Fruit fly (Drosophila melanogaster) whole organism, embryonic: Measurements from ENCODE around the gene sunn.
A peak's percentile ranks its signal among the peaks of the same experiment; 100 is the strongest.

Source experiments
- Atf3 ChIP-seq: fragments of 200-800 bp; sonication (Bioruptor generic); optimal IDR thresholded peaks from 3 replicates; lab custom pipeline; 2016; ENCODE audit warnings: missing biosample characterization, missing genetic modification characterization
- BEAF-32 ChIP-seq: fragments of 200-800 bp; sonication (Bioruptor generic); optimal IDR thresholded peaks from 3 replicates; lab custom pipeline; 2017; ENCODE audit warnings: missing biosample characterization, missing genetic modification characterization, mild to moderate bottlenecking, moderate library complexity, missing genetic modification reagents
- Bgb ChIP-seq: fragments of 200-800 bp; sonication (Bioruptor generic); IDR thresholded peaks from 2 replicates; pipeline ENCODE4 v1.3.6; 2022; ENCODE audit warnings: missing biosample characterization, missing genetic modification characterization; ENCODE audit not compliant: partially characterized antibody
- CG10147 ChIP-seq: fragments of 200-800 bp; sonication (Bioruptor generic); optimal IDR thresholded peaks from 2 replicates; lab custom pipeline; 2019; ENCODE audit warnings: missing biosample characterization, mild to moderate bottlenecking, missing genetic modification characterization, moderate library complexity
- CG10565 ChIP-seq: fragments of 200-800 bp; sonication (Bioruptor generic); optimal IDR thresholded peaks from 3 replicates; lab custom pipeline; 2016; ENCODE audit warnings: missing biosample characterization, mild to moderate bottlenecking, missing genetic modification characterization
- CG10959 ChIP-seq: fragments of 200-800 bp; sonication (Bioruptor generic); IDR thresholded peaks from 2 replicates; pipeline ENCODE4 v1.3.6; 2022; ENCODE audit warnings: missing biosample characterization, missing genetic modification characterization
- CG11723 ChIP-seq: fragments of 200-800 bp; sonication (Bioruptor generic); optimal IDR thresholded peaks from 2 replicates; lab custom pipeline; 2017; ENCODE audit warnings: missing biosample characterization, mild to moderate bottlenecking, missing genetic modification characterization
- CG12744 ChIP-seq: fragments of 200-800 bp; sonication (Bioruptor generic); optimal IDR thresholded peaks from 2 replicates; lab custom pipeline; 2016; ENCODE audit warnings: missing biosample characterization, missing genetic modification characterization
- CG12942 ChIP-seq: fragments of 200-800 bp; sonication (Bioruptor generic); optimal IDR thresholded peaks from 3 replicates; lab custom pipeline; 2016; ENCODE audit warnings: missing biosample characterization, missing genetic modification characterization
- CG15479 ChIP-seq: fragments of 200-800 bp; sonication (Bioruptor generic); optimal IDR thresholded peaks from 3 replicates; lab custom pipeline; 2019; ENCODE audit warnings: missing biosample characterization, mild to moderate bottlenecking, missing genetic modification characterization, moderate library complexity
- CG17328 ChIP-seq: fragments of 200-800 bp; sonication (Bioruptor generic); IDR thresholded peaks from 2 replicates; pipeline ENCODE4 v1.3.6; 2022; ENCODE audit warnings: missing biosample characterization, missing genetic modification characterization
- CG1792 ChIP-seq: fragments of 200-800 bp; sonication (Bioruptor generic); optimal IDR thresholded peaks from 2 replicates; lab custom pipeline; 2016; ENCODE audit warnings: missing biosample characterization, missing genetic modification characterization
- CG2120 ChIP-seq: fragments of 200-800 bp; sonication (Bioruptor generic); optimal IDR thresholded peaks from 3 replicates; lab custom pipeline; 2016; ENCODE audit warnings: missing biosample characterization, missing genetic modification characterization
- CG30403 ChIP-seq: fragments of 200-800 bp; sonication (Bioruptor generic); optimal IDR thresholded peaks from 3 replicates; lab custom pipeline; 2016; ENCODE audit warnings: missing biosample characterization, missing genetic modification characterization
- CG31441 ChIP-seq: fragments of 200-800 bp; sonication (Bioruptor generic); IDR thresholded peaks from 2 replicates; pipeline ENCODE4 v1.3.6; 2022; ENCODE audit warnings: missing biosample characterization, missing genetic modification characterization
- CG3726 ChIP-seq: fragments of 200-800 bp; sonication (Bioruptor generic); IDR thresholded peaks from 3 replicates; pipeline ENCODE4, ENCODE4 v1.3.6; 2022; ENCODE audit warnings: missing biosample characterization, missing genetic modification characterization
- CG3995 ChIP-seq: fragments of 200-800 bp; sonication (Bioruptor generic); optimal IDR thresholded peaks from 3 replicates; lab custom pipeline; 2016; ENCODE audit warnings: missing biosample characterization, missing genetic modification characterization
- CG4282 ChIP-seq: fragments of 200-800 bp; sonication (Bioruptor generic); optimal IDR thresholded peaks from 2 replicates; lab custom pipeline; 2016; ENCODE audit warnings: missing biosample characterization, missing genetic modification characterization
- CG5245 ChIP-seq: fragments of 200-800 bp; sonication (Bioruptor generic); optimal IDR thresholded peaks from 3 replicates; lab custom pipeline; 2016; ENCODE audit warnings: missing biosample characterization, missing genetic modification characterization
- CG6175 ChIP-seq: fragments of 200-800 bp; sonication (Bioruptor generic); IDR thresholded peaks from 3 replicates; pipeline ENCODE4 v1.3.6; 2022; ENCODE audit warnings: missing biosample characterization, missing genetic modification characterization
- CG6689 ChIP-seq: fragments of 200-800 bp; sonication (Bioruptor generic); IDR thresholded peaks from 2 replicates; pipeline ENCODE4 v1.3.6; 2022; ENCODE audit warnings: missing biosample characterization, missing genetic modification characterization
- CG8478 ChIP-seq: fragments of >200 bp; optimal IDR thresholded peaks from 2 replicates; lab custom pipeline; 2018
- CG9609 ChIP-seq: fragments of 200-800 bp; sonication (Bioruptor generic); optimal IDR thresholded peaks from 3 replicates; lab custom pipeline; 2016; ENCODE audit warnings: missing biosample characterization, missing genetic modification characterization
- CkIIα-i1 ChIP-seq: fragments of 200-800 bp; sonication (Bioruptor generic); IDR thresholded peaks from 2 replicates; pipeline ENCODE4 v1.3.6; 2022; ENCODE audit warnings: missing biosample characterization, missing genetic modification characterization
- D ChIP-seq, 2 experiments: fragments of 200-800 bp in 1 of 2; fragments of >200 bp in 1 of 2; sonication (Bioruptor generic) in 1 of 2; optimal IDR thresholded peaks; 2 replicates in 1 of 2; 3 replicates in 1 of 2; lab custom pipeline; 2017; ENCODE audit warnings: mild to moderate bottlenecking in 1 of 2, missing biosample characterization in 1 of 2, missing genetic modification characterization in 1 of 2, missing genetic modification reagents in 1 of 2
- Dip3 ChIP-seq: fragments of 200-800 bp; sonication (Bioruptor generic); optimal IDR thresholded peaks from 3 replicates; lab custom pipeline; 2016; ENCODE audit warnings: missing biosample characterization, missing genetic modification characterization
- Drgx ChIP-seq: fragments of 200-800 bp; sonication (Bioruptor generic); IDR thresholded peaks from 2 replicates; pipeline ENCODE4 v1.3.6; 2022; ENCODE audit warnings: missing biosample characterization, missing genetic modification characterization
- Elba2 ChIP-seq: fragments of 200-800 bp; sonication (Bioruptor generic); optimal IDR thresholded peaks from 3 replicates; lab custom pipeline; 2016; ENCODE audit warnings: missing biosample characterization, missing genetic modification characterization
- H15 ChIP-seq: fragments of 200-800 bp; sonication (Bioruptor generic); IDR thresholded peaks from 3 replicates; pipeline ENCODE4 v1.3.6; 2022; ENCODE audit warnings: missing biosample characterization, missing genetic modification characterization
- HLH4C ChIP-seq: fragments of 200-800 bp; sonication (Bioruptor generic); IDR thresholded peaks from 3 replicates; pipeline ENCODE4 v1.3.6; 2022; ENCODE audit warnings: missing biosample characterization, missing genetic modification characterization; ENCODE audit not compliant: partially characterized antibody
- Hmr ChIP-seq: fragments of 200-800 bp; sonication (Bioruptor generic); optimal IDR thresholded peaks from 3 replicates; lab custom pipeline; 2017; ENCODE audit warnings: mild to moderate bottlenecking, missing biosample characterization, missing genetic modification reagents, missing genetic modification characterization
- Jarid2 ChIP-seq: fragments of 200-800 bp; sonication (Bioruptor generic); optimal IDR thresholded peaks from 3 replicates; lab custom pipeline; 2017; ENCODE audit warnings: mild to moderate bottlenecking, missing biosample characterization, missing genetic modification reagents, missing genetic modification characterization
- Lpt ChIP-seq: fragments of >200 bp; optimal IDR thresholded peaks from 2 replicates; lab custom pipeline; 2018; ENCODE audit warnings: missing biosample characterization, missing genetic modification characterization
- MESR4 ChIP-seq: fragments of 200-800 bp; sonication (Bioruptor generic); optimal IDR thresholded peaks from 2 replicates; lab custom pipeline; 2018; ENCODE audit warnings: missing biosample characterization, mild to moderate bottlenecking, missing genetic modification characterization, moderate library complexity
- Mrtf ChIP-seq: fragments of 200-800 bp; sonication (Bioruptor generic); IDR thresholded peaks from 3 replicates; pipeline ENCODE4 v1.3.6; 2022; ENCODE audit warnings: missing biosample characterization, missing genetic modification characterization
- Myb ChIP-seq: fragments of 200-800 bp; sonication (Bioruptor generic); optimal IDR thresholded peaks from 2 replicates; lab custom pipeline; 2016; ENCODE audit warnings: missing biosample characterization, missing genetic modification characterization
- PHDP ChIP-seq: fragments of 200-800 bp; sonication (Bioruptor generic); optimal IDR thresholded peaks from 3 replicates; lab custom pipeline; 2018; ENCODE audit warnings: missing biosample characterization, mild to moderate bottlenecking, missing genetic modification characterization, moderate library complexity
- Rx ChIP-seq: fragments of 200-800 bp; sonication (Bioruptor generic); IDR thresholded peaks from 2 replicates; pipeline ENCODE4 v1.3.6; 2022; ENCODE audit warnings: missing biosample characterization, missing genetic modification characterization
- Spps ChIP-seq: fragments of 200-800 bp; sonication (Bioruptor generic); optimal IDR thresholded peaks from 2 replicates; lab custom pipeline; 2018; ENCODE audit warnings: missing biosample characterization, mild to moderate bottlenecking, missing genetic modification characterization
- Tbp ChIP-seq: fragments of >200 bp; optimal IDR thresholded peaks from 2 replicates; lab custom pipeline; 2018; ENCODE audit warnings: missing biosample characterization, missing genetic modification characterization
- Xrp1 ChIP-seq: fragments of 200-800 bp; sonication (Bioruptor generic); IDR thresholded peaks from 2 replicates; pipeline ENCODE4 v1.3.6; 2022; ENCODE audit warnings: missing biosample characterization, missing genetic modification characterization
- al ChIP-seq: fragments of 200-800 bp; sonication (Bioruptor generic); IDR thresholded peaks from 2 replicates; pipeline ENCODE4 v1.3.6; 2022; ENCODE audit warnings: missing biosample characterization, missing genetic modification characterization
- amos ChIP-seq: fragments of 200-800 bp; sonication (Bioruptor generic); IDR thresholded peaks from 2 replicates; pipeline ENCODE4 v1.3.6; 2022; ENCODE audit warnings: missing biosample characterization, missing genetic modification characterization; ENCODE audit not compliant: partially characterized antibody
- bigmax ChIP-seq: fragments of 200-800 bp; sonication (Bioruptor generic); optimal IDR thresholded peaks from 2 replicates; lab custom pipeline; 2018; ENCODE audit warnings: missing biosample characterization, mild to moderate bottlenecking, missing genetic modification characterization
- cato ChIP-seq: fragments of 200-800 bp; sonication (Bioruptor generic); optimal IDR thresholded peaks from 2 replicates; lab custom pipeline; 2016; ENCODE audit warnings: missing biosample characterization, missing genetic modification characterization, borderline replicate concordance
- croc ChIP-seq: fragments of 200-800 bp; sonication (Bioruptor generic); conservative IDR thresholded peaks from 3 replicates; pipeline ENCODE4 v1.3.6; 2022; ENCODE audit warnings: missing biosample characterization, missing genetic modification characterization
- fd102C ChIP-seq: fragments of 200-800 bp; sonication (Bioruptor generic); optimal IDR thresholded peaks from 2 replicates; lab custom pipeline; 2018; ENCODE audit warnings: missing biosample characterization, mild to moderate bottlenecking, missing genetic modification characterization, moderate library complexity
- hb ChIP-seq: fragments of 200-800 bp; sonication (Bioruptor generic); IDR thresholded peaks from 3 replicates; pipeline ENCODE4 v1.3.6; 2022; ENCODE audit warnings: missing biosample characterization, missing genetic modification characterization; ENCODE audit not compliant: partially characterized antibody
- kah ChIP-seq: fragments of 200-800 bp; sonication (Bioruptor generic); optimal IDR thresholded peaks from 2 replicates; lab custom pipeline; 2018; ENCODE audit warnings: missing biosample characterization, mild to moderate bottlenecking, missing genetic modification characterization
- lola ChIP-seq, 3 experiments: fragments of >200 bp in 2 of 3; fragments of 200-800 bp in 1 of 3; sonication (Bioruptor generic) in 1 of 3; optimal IDR thresholded peaks; 2 replicates each; lab custom pipeline; 2017 to 2019; ENCODE audit warnings: missing biosample characterization in 3 of 3, missing genetic modification characterization in 3 of 3, mild to moderate bottlenecking in 1 of 3, moderate library complexity in 1 of 3
- tx ChIP-seq: fragments of 200-800 bp; sonication (Bioruptor generic); optimal IDR thresholded peaks from 2 replicates; lab custom pipeline; 2016; ENCODE audit warnings: missing biosample characterization, missing genetic modification characterization

sunn gene

dm6 chr3L:11680298-11680697 lies 47.9 kb upstream of the sunn start, which contains the start of gene CG32085 (continued):
- TF ChIP-seq Xrp1 (GFP tag; lab: Robert Waterston, UW): no peak; the same call in 1 of the 2 replicates
- no peak for TF ChIP-seq Tbp (GFP tag; lab: Kevin White, UChicago)
- peak; percentile 48 for TF ChIP-seq CG30403 (GFP tag; lab: Kevin White, UChicago)
- no peak for TF ChIP-seq Lpt
- peak; percentile 79 for TF ChIP-seq Mrtf (GFP tag; lab: Robert Waterston, UW)
- no peak for TF ChIP-seq CG17328
- peak; percentile 59 for TF ChIP-seq CG1792 (GFP tag; lab: Kevin White, UChicago)
- no peak for TF ChIP-seq MESR4
- peak; percentile 69 for TF ChIP-seq CG5245 (GFP tag; lab: Kevin White, UChicago)
- TF ChIP-seq HLH4C (GFP tag; lab: Robert Waterston, UW): no peak
- peak; percentile 15 for TF ChIP-seq CG12942 (GFP tag; lab: Kevin White, UChicago)
- 0 out of 2 replicates have a peak, but pooled peaks have one; percentile 30 for TF ChIP-seq CG6689 (GFP tag; lab: Robert Waterston, UW)
- TF ChIP-seq Myb (GFP tag; lab: Kevin White, UChicago): peak; percentile 53
- peak; percentile 89 for TF ChIP-seq CG2120 (GFP tag; lab: Kevin White, UChicago)
- peak; percentile 66; the same call in 1 of the 3 replicates for TF ChIP-seq CG6175 (GFP tag; lab: Robert Waterston, UW)
- no peak for TF ChIP-seq fd102C (GFP tag; lab: Kevin White, UChicago)
- no peak for TF ChIP-seq CG15479 (GFP tag; lab: Kevin White, UChicago)
- peak; percentile 64 for TF ChIP-seq al (GFP tag; lab: Robert Waterston, UW)
- TF ChIP-seq Bgb: no peak
- TF ChIP-seq CG31441 (GFP tag; lab: Robert Waterston, UW): peak; percentile 24; the same call in 1 of the 2 replicates
- no peak for TF ChIP-seq BEAF-32
- TF ChIP-seq Jarid2: peak; percentile 51
- TF ChIP-seq CkIIα-i1 (GFP tag; lab: Robert Waterston, UW): no peak
- TF ChIP-seq bigmax: no peak
- no peak for TF ChIP-seq CG4282 (GFP tag; lab: Kevin White, UChicago)
- TF ChIP-seq Rx (GFP tag; lab: Robert Waterston, UW): peak; percentile 53
- TF ChIP-seq cato: no peak
- peak; percentile 41 for TF ChIP-seq Dip3
- TF ChIP-seq CG12744: no peak
- peak; percentile 28 for TF ChIP-seq PHDP (tag; lab: Kevin White, UChicago)
- TF ChIP-seq hb (GFP tag; lab: Robert Waterston, UW): no peak
- TF ChIP-seq kah (GFP tag; lab: Kevin White, UChicago): no peak
- no peak for TF ChIP-seq D (optimal IDR thresholded peaks at IDR 0.05; lab: Kevin White, UChicago)
- no peak for TF ChIP-seq D (GFP tag; optimal IDR thresholded peaks at IDR 0.05; lab: Kevin White, UChicago)
- TF ChIP-seq CG10565 (GFP tag; lab: Kevin White, UChicago): no peak
- TF ChIP-seq Atf3 (GFP tag; lab: Kevin White, UChicago): peak; percentile 21
- TF ChIP-seq CG9609 (GFP tag; lab: Kevin White, UChicago): peak; percentile 44
- TF ChIP-seq CG10147 (GFP tag; lab: Kevin White, UChicago): peak; percentile 30
- no peak for TF ChIP-seq Elba2 (GFP tag; lab: Kevin White, UChicago)
- no peak for TF ChIP-seq lola (GFP tag; optimal IDR thresholded peaks at IDR 0.05; lab: Kevin White, UChicago)
- no peak for TF ChIP-seq CG10959 (GFP tag; lab: Robert Waterston, UW)
- peak; percentile 41; the same call in 1 of the 3 replicates for TF ChIP-seq H15 (GFP tag; lab: Robert Waterston, UW)
- TF ChIP-seq Spps (tag; lab: Kevin White, UChicago): no peak
- peak; percentile 80 for TF ChIP-seq Hmr
- no peak for TF ChIP-seq amos (GFP tag; lab: Robert Waterston, UW)
- TF ChIP-seq croc (GFP tag; lab: Robert Waterston, UW): peak; percentile 22; the same call in 1 of the 3 replicates
- TF ChIP-seq Drgx (GFP tag; lab: Robert Waterston, UW): peak; percentile 75
- TF ChIP-seq CG3995 (GFP tag; lab: Kevin White, UChicago): no peak
- peak; percentile 30 for TF ChIP-seq CG11723 (GFP tag; lab: Kevin White, UChicago)
- no peak for TF ChIP-seq CG3726
- no peak for TF ChIP-seq CG8478 (lab: Kevin White, UChicago)
- peak; percentile 62 for TF ChIP-seq tx
